Worm (Caenorhabditis elegans): ENCODE data around the gene F54D5.4.

Gene F54D5.4

DNA sequence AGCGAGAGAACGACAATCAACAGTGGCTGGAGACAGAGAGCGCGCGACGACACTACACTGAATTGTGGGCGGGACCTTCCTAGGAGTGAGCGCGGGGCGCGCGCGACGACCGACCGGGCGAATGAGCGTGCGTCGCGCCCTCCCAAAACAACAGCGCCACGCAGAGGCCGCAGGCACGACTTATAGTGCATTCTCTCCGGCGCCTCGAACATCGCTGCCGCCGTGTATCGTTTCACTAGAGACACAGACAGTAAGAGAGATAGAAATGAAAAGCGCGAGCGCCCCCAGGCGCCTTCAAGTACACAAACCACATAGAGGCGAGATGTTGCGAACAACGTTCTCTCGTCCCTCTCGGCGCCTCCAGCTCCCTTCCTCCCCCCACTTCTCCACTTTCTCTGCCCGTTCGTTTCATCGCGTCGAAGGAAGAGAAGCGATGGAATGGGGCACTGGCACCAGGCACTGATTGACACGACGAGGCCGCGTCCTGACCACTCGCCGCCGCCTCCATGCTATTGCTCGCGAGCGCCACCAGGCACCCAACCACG, 50.3 kb downstream of the F54D5.4 start (continued):
- peak; percentile 90 for TF ChIP-seq pha-4 (GFP tag; IDR thresholded peaks at IDR 0.05)
- peak; percentile 26 for TF ChIP-seq pha-4 (tag; optimal IDR thresholded peaks at IDR 0.05)
- peak; percentile 54; the same call in 1 of the 2 replicates for TF ChIP-seq snpc-1.2 (GFP tag; IDR thresholded peaks at IDR 0.05)
- no peak for TF ChIP-seq ces-1 (GFP tag; optimal IDR thresholded peaks at IDR 0.05)
- peak; percentile 90 for TF ChIP-seq nhr-28 (tag; optimal IDR thresholded peaks at IDR 0.05)
- TF ChIP-seq snpc-4 (tag; optimal IDR thresholded peaks at IDR 0.05): no peak
- TF ChIP-seq sdz-12 (GFP tag; optimal IDR thresholded peaks at IDR 0.05): no peak
- TF ChIP-seq mep-1 (tag; optimal IDR thresholded peaks at IDR 0.05): peak; percentile 95
- TF ChIP-seq tra-1 (GFP tag; IDR thresholded peaks at IDR 0.05): peak; percentile 86
- TF ChIP-seq ceh-44 (GFP tag; IDR thresholded peaks at IDR 0.05): no peak
- TF ChIP-seq fkh-10 (GFP tag; optimal IDR thresholded peaks at IDR 0.05): peak; percentile 21
- TF ChIP-seq fos-1 (tag; optimal IDR thresholded peaks at IDR 0.05): no peak
- TF ChIP-seq D1046.2 (GFP tag; IDR thresholded peaks at IDR 0.05): peak; percentile 67; the same call in 1 of the 2 replicates
- peak; percentile 56 for TF ChIP-seq mes-2 (tag; optimal IDR thresholded peaks at IDR 0.05; ENCODE audit: poor library complexity, severe bottlenecking)
- no peak for TF ChIP-seq daf-8 (GFP tag; IDR thresholded peaks at IDR 0.05)
- no peak for TF ChIP-seq egl-27 (tag; optimal IDR thresholded peaks at IDR 0.05)
- TF ChIP-seq php-3 (GFP tag; IDR thresholded peaks at IDR 0.05): no peak
- TF ChIP-seq zfp-3 (GFP tag; conservative IDR thresholded peaks at IDR 0.05): no peak
- TF ChIP-seq hlh-11 (tag; optimal IDR thresholded peaks at IDR 0.05): peak; percentile 97
- peak in 1 of 2 experiments; percentile 70 for TF ChIP-seq unc-62 (GFP tag; optimal IDR thresholded peaks at IDR 0.05 in 1 of 2)
- TF ChIP-seq unc-62 (tag; optimal IDR thresholded peaks at IDR 0.05): no peak
- TF ChIP-seq jun-1 (tag; optimal IDR thresholded peaks at IDR 0.05): peak; percentile 44
- TF ChIP-seq nhr-77 (tag; optimal IDR thresholded peaks at IDR 0.05): peak; percentile 47
- TF ChIP-seq F37D6.2 (tag; optimal IDR thresholded peaks at IDR 0.05): peak; percentile 77
- peak; percentile 66 for TF ChIP-seq ceh-20 (GFP tag; IDR thresholded peaks at IDR 0.05)
- peak; percentile 43 to 85 for TF ChIP-seq hif-1 (tag; optimal IDR thresholded peaks at IDR 0.05)
- no peak for TF ChIP-seq Y5F2A.4 (GFP tag; optimal IDR thresholded peaks at IDR 0.05)
- TF ChIP-seq mxl-2 (GFP tag; conservative IDR thresholded peaks at IDR 0.05): no peak
- peak; percentile 99 for TF ChIP-seq set-16 (GFP tag; IDR thresholded peaks at IDR 0.05)
- TF ChIP-seq ctbp-1 (GFP tag; IDR thresholded peaks at IDR 0.05): peak; percentile 81
- peak; percentile 70 for TF ChIP-seq nhr-11 (tag; optimal IDR thresholded peaks at IDR 0.05)
- no peak for TF ChIP-seq Y75B8A.6 (GFP tag; IDR thresholded peaks at IDR 0.05)
- peak; percentile 23 for TF ChIP-seq spr-3 (GFP tag; optimal IDR thresholded peaks at IDR 0.05)
- TF ChIP-seq rbr-2 (tag; optimal IDR thresholded peaks at IDR 0.05): peak; percentile 91
- no peak for TF ChIP-seq ama-1 (optimal IDR thresholded peaks at IDR 0.05)
- no peak for TF ChIP-seq lin-39 (tag; optimal IDR thresholded peaks at IDR 0.05)
- peak; percentile 86 to 87 for TF ChIP-seq mdl-1 (tag; optimal IDR thresholded peaks at IDR 0.05)
- no peak for TF ChIP-seq ceh-28 (tag; optimal IDR thresholded peaks at IDR 0.05)
- no peak for TF ChIP-seq ZK546.5 (tag; optimal IDR thresholded peaks at IDR 0.05)
- TF ChIP-seq nhr-6 (tag; optimal IDR thresholded peaks at IDR 0.05): peak; percentile 16
- peak; percentile 17; the same call in 1 of the 2 replicates for TF ChIP-seq madf-9 (GFP tag; conservative IDR thresholded peaks at IDR 0.05)
- no peak for TF ChIP-seq T20F7.1 (GFP tag; optimal IDR thresholded peaks at IDR 0.05)
- TF ChIP-seq F49E8.2 (tag; optimal IDR thresholded peaks at IDR 0.05; ENCODE audit: borderline replicate concordance): no peak
- TF ChIP-seq saeg-2 (GFP tag; IDR thresholded peaks at IDR 0.05): peak; percentile 63; the same call in 1 of the 2 replicates
- TF ChIP-seq ztf-7 (tag; optimal IDR thresholded peaks at IDR 0.05): no peak
- TF ChIP-seq dpl-1 (GFP tag; optimal IDR thresholded peaks at IDR 0.05): peak; percentile 36
- TF ChIP-seq pqm-1 (tag; optimal IDR thresholded peaks at IDR 0.05): peak; percentile 43
- no peak for TF ChIP-seq zip-2 (tag; optimal IDR thresholded peaks at IDR 0.05)
- TF ChIP-seq unc-39 (tag; optimal IDR thresholded peaks at IDR 0.05): no peak
- TF ChIP-seq daf-19 (GFP tag; conservative IDR thresholded peaks at IDR 0.05): no peak
- no peak for TF ChIP-seq R02D3.7 (tag; optimal IDR thresholded peaks at IDR 0.05)
- TF ChIP-seq daf-12 (tag; optimal IDR thresholded peaks at IDR 0.05): no peak
